Fruit fly (Drosophila melanogaster) whole organism, pupa: ENCODE measurements around the gene jvl.

Experiments
- CG13204 ChIP-seq: fragments of 200-800 bp; sonication (Bioruptor generic); optimal IDR thresholded peaks from 2 replicates; lab custom pipeline; 2018; ENCODE audit warnings: missing biosample characterization, mild to moderate bottlenecking, missing genetic modification characterization, moderate library complexity
- Ets98B ChIP-seq: fragments of 200-800 bp; sonication (Bioruptor generic); IDR thresholded peaks from 2 replicates; pipeline ENCODE4 v1.3.6; 2022; ENCODE audit warnings: missing biosample characterization, missing genetic modification characterization
- rn ChIP-seq: fragments of 200-800 bp; sonication (Bioruptor generic); IDR thresholded peaks from 2 replicates; pipeline ENCODE4 v1.3.6; 2022; ENCODE audit warnings: missing biosample characterization, missing genetic modification characterization

Gene jvl

DNA sequence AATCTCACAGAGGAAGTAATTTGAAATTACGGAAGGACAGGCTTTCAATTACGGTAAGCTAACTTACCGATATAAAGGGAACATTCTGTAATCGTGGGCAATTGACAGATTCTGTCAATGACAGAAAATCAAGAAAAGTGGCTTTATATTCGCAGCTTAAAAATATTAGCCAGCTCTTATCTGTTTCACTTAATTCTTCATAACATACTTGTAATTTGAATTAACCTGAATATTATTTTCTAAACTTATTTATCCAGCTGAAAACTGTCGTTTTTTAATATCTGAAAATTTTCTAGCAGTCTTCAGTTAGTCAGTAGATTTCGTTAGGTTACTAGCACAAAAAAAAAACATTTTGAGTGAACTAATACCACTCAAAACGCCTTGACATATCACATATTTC lies 103.4 kb downstream of the jvl start, which contains the start of gene CG3610:
Gene CG3610, plus strand, starts transcription at position 301 of the 400 bp plus-strand sequence.
- no peak for TF ChIP-seq Ets98B
- no peak for TF ChIP-seq CG13204 (GFP tag; lab: Kevin White, UChicago)
- TF ChIP-seq rn (GFP tag; lab: Robert Waterston, UW) = no peak
